Worm (Caenorhabditis elegans) whole organism, L1 larva: ENCODE data around the gene srx-120.

Source experiments
- C34B4.2 ChIP-seq: sonication (generic microtip); optimal IDR thresholded peaks from 2 replicates; lab custom pipeline; 2017; ENCODE audit warnings: mild to moderate bottlenecking, missing genetic modification characterization, missing compliant biosample characterization
- aha-1 ChIP-seq: fragments of 150-350 bp; optimal IDR thresholded peaks from 2 replicates; lab custom pipeline; 2014; ENCODE audit warnings: missing biosample characterization, missing genetic modification characterization
- aly-2 ChIP-seq: fragments of 150-350 bp; optimal IDR thresholded peaks from 2 replicates; lab custom pipeline; 2014; ENCODE audit warnings: missing biosample characterization, missing genetic modification characterization
- blmp-1 ChIP-seq: fragments of 150-350 bp; optimal IDR thresholded peaks from 2 replicates; lab custom pipeline; 2014; ENCODE audit warnings: missing biosample characterization, missing genetic modification characterization
- ceh-63 ChIP-seq: fragments of 200-800 bp; sonication (Bioruptor generic); optimal IDR thresholded peaks from 2 replicates; lab custom pipeline; 2018; ENCODE audit warnings: mild to moderate bottlenecking, missing genetic modification characterization, missing compliant biosample characterization
- ceh-8 ChIP-seq: fragments of 200-800 bp; sonication (Bioruptor generic); optimal IDR thresholded peaks from 2 replicates; lab custom pipeline; 2018; ENCODE audit warnings: mild to moderate bottlenecking, missing genetic modification characterization, moderate library complexity, missing compliant biosample characterization
- ceh-88 ChIP-seq: fragments of 200-800 bp; sonication (Bioruptor generic); IDR thresholded peaks from 2 replicates; pipeline ENCODE4 v1.3.6; 2022; ENCODE audit warnings: missing genetic modification characterization, missing compliant biosample characterization
- ceh-90 ChIP-seq: sonication (generic microtip); optimal IDR thresholded peaks from 2 replicates; lab custom pipeline; 2016; ENCODE audit warnings: missing genetic modification characterization, missing compliant biosample characterization
- ces-1 ChIP-seq: fragments of 150-350 bp; optimal IDR thresholded peaks from 2 replicates; lab custom pipeline; 2014; ENCODE audit warnings: missing biosample characterization, missing genetic modification reagents, missing genetic modification characterization
- dsc-1 ChIP-seq: sonication (generic microtip); optimal IDR thresholded peaks from 2 replicates; lab custom pipeline; 2016; ENCODE audit warnings: mild to moderate bottlenecking, missing genetic modification characterization, missing compliant biosample characterization
- efl-1 ChIP-seq, 4 experiments: fragments of 150-350 bp; optimal IDR thresholded peaks in 3 of 4; peaks in 1 of 4; 1 replicate in 1 of 4; 2 replicates in 3 of 4; lab custom pipeline; 2014; ENCODE audit warnings: missing biosample characterization in 2 of 4, missing genetic modification characterization in 2 of 4, missing genetic modification reagents in 2 of 4
- efl-3 ChIP-seq: fragments of 200-800 bp; sonication (Bioruptor generic); optimal IDR thresholded peaks from 2 replicates; lab custom pipeline; 2018; ENCODE audit warnings: mild to moderate bottlenecking, missing genetic modification characterization, missing compliant biosample characterization
- elt-3 ChIP-seq, 6 experiments: fragments of 150-350 bp in 1 of 6; sonication (generic microtip); optimal IDR thresholded peaks; 2 replicates each; lab custom pipeline; 2017 to 2018; ENCODE audit warnings: missing biosample characterization in 6 of 6, missing genetic modification characterization in 6 of 6, inconsistent platforms in 1 of 6
- fkh-4 ChIP-seq: sonication (generic microtip); optimal IDR thresholded peaks from 2 replicates; lab custom pipeline; 2016; ENCODE audit warnings: missing compliant biosample characterization, missing genetic modification characterization, borderline replicate concordance
- fkh-8 ChIP-seq: sonication (generic microtip); optimal IDR thresholded peaks from 2 replicates; lab custom pipeline; 2016; ENCODE audit warnings: mild to moderate bottlenecking, missing genetic modification characterization, missing compliant biosample characterization
- grh-1 ChIP-seq: fragments of 200-800 bp; sonication (Bioruptor generic); IDR thresholded peaks from 2 replicates; pipeline ENCODE4 v1.3.6; 2022; ENCODE audit warnings: missing genetic modification reagents, missing genetic modification characterization, missing compliant biosample characterization
- hlh-17 ChIP-seq: fragments of 200-800 bp; sonication (Bioruptor generic); optimal IDR thresholded peaks from 2 replicates; lab custom pipeline; 2018; ENCODE audit warnings: missing genetic modification characterization, mild to moderate bottlenecking, missing compliant biosample characterization, moderate library complexity, borderline replicate concordance
- hpl-2 ChIP-seq: fragments of 150-350 bp; optimal IDR thresholded peaks from 2 replicates; lab custom pipeline; 2014; ENCODE audit warnings: missing biosample characterization, missing genetic modification reagents, missing genetic modification characterization
- irx-1 ChIP-seq: sonication (generic microtip); optimal IDR thresholded peaks from 2 replicates; lab custom pipeline; 2016; ENCODE audit warnings: missing genetic modification characterization, missing compliant biosample characterization
- lin-14 ChIP-seq: fragments of 200-800 bp; sonication (Bioruptor generic); optimal IDR thresholded peaks from 2 replicates; lab custom pipeline; 2018; ENCODE audit warnings: mild to moderate bottlenecking, missing genetic modification characterization, moderate library complexity, missing compliant biosample characterization
- mab-9 ChIP-seq: fragments of 200-800 bp; sonication (Bioruptor generic); IDR thresholded peaks from 2 replicates; pipeline ENCODE4 v1.3.6; 2022; ENCODE audit warnings: missing genetic modification reagents, missing genetic modification characterization, missing compliant biosample characterization
- mdl-1 ChIP-seq, 2 experiments: fragments of 150-350 bp; optimal IDR thresholded peaks; 2 replicates each; lab custom pipeline; 2014 to 2017; ENCODE audit warnings: missing biosample characterization in 2 of 2, missing genetic modification characterization in 2 of 2, inconsistent platforms in 1 of 2
- mef-2 ChIP-seq: fragments of 150-350 bp; optimal IDR thresholded peaks from 2 replicates; lab custom pipeline; 2014; ENCODE audit warnings: missing biosample characterization, missing genetic modification characterization
- nhr-19 ChIP-seq: fragments of 200-800 bp; sonication (Bioruptor generic); conservative IDR thresholded peaks from 2 replicates; pipeline ENCODE4 v1.3.6; 2022; ENCODE audit warnings: missing genetic modification characterization, missing compliant biosample characterization
- nhr-20 ChIP-seq: sonication (generic microtip); optimal IDR thresholded peaks from 2 replicates; lab custom pipeline; 2016; ENCODE audit warnings: mild to moderate bottlenecking, missing genetic modification characterization, missing compliant biosample characterization
- nhr-47 ChIP-seq: sonication (generic microtip); optimal IDR thresholded peaks from 2 replicates; lab custom pipeline; 2016; ENCODE audit warnings: mild to moderate bottlenecking, missing genetic modification characterization, moderate library complexity, missing compliant biosample characterization
- nhr-76 ChIP-seq: sonication (generic microtip); optimal IDR thresholded peaks from 2 replicates; lab custom pipeline; 2017; ENCODE audit warnings: missing biosample characterization, missing genetic modification characterization
- nhr-77 ChIP-seq: fragments of 150-350 bp; optimal IDR thresholded peaks from 2 replicates; lab custom pipeline; 2014; ENCODE audit warnings: missing biosample characterization, missing genetic modification characterization
- nhr-85 ChIP-seq: sonication (generic microtip); peaks from one replicate; lab custom pipeline; 2016; ENCODE audit warnings: missing genetic modification characterization, inconsistent platforms, missing compliant biosample characterization
- nhr-90 ChIP-seq: sonication (generic microtip); optimal IDR thresholded peaks from 2 replicates; lab custom pipeline; 2016; ENCODE audit warnings: mild to moderate bottlenecking, missing genetic modification characterization, missing compliant biosample characterization; ENCODE audit not compliant: poor library complexity
- pag-3 ChIP-seq: sonication (generic microtip); optimal IDR thresholded peaks from 2 replicates; lab custom pipeline; 2017; ENCODE audit warnings: missing genetic modification characterization, mild to moderate bottlenecking, missing compliant biosample characterization, antibody characterized with exemption, borderline replicate concordance; ENCODE audit not compliant: insufficient read depth
- pax-3 ChIP-seq: fragments of 200-800 bp; sonication (Bioruptor generic); optimal IDR thresholded peaks from 2 replicates; lab custom pipeline; 2018; ENCODE audit warnings: mild to moderate bottlenecking, missing genetic modification characterization, moderate library complexity, missing compliant biosample characterization
- pqm-1 ChIP-seq: sonication (generic microtip); optimal IDR thresholded peaks from 3 replicates; lab custom pipeline; 2017; ENCODE audit warnings: missing biosample characterization, missing genetic modification characterization
- sox-4 ChIP-seq: sonication (generic microtip); optimal IDR thresholded peaks from 2 replicates; lab custom pipeline; 2016; ENCODE audit warnings: missing genetic modification characterization, missing compliant biosample characterization
- sptf-1 ChIP-seq: fragments of 150-350 bp; optimal IDR thresholded peaks from 2 replicates; lab custom pipeline; 2014; ENCODE audit warnings: missing biosample characterization, missing genetic modification characterization
- sup-37 ChIP-seq: fragments of 200-800 bp; sonication (Bioruptor generic); optimal IDR thresholded peaks from 2 replicates; lab custom pipeline; 2018; ENCODE audit warnings: mild to moderate bottlenecking, missing genetic modification characterization, missing compliant biosample characterization
- swsn-7 ChIP-seq: sonication (generic microtip); optimal IDR thresholded peaks from 2 replicates; lab custom pipeline; 2016; ENCODE audit warnings: missing genetic modification characterization, missing compliant biosample characterization
- tbx-2 ChIP-seq: sonication (generic microtip); optimal IDR thresholded peaks from 2 replicates; lab custom pipeline; 2016; ENCODE audit warnings: missing genetic modification characterization, missing compliant biosample characterization
- tlp-1 ChIP-seq: fragments of 150-350 bp; optimal IDR thresholded peaks from 2 replicates; lab custom pipeline; 2014; ENCODE audit warnings: missing biosample characterization, missing genetic modification characterization
- unc-130 ChIP-seq: fragments of 150-350 bp; optimal IDR thresholded peaks from 2 replicates; lab custom pipeline; 2017; ENCODE audit warnings: missing biosample characterization, missing genetic modification characterization, inconsistent platforms
- unc-30 ChIP-seq: sonication (generic microtip); optimal IDR thresholded peaks from 2 replicates; lab custom pipeline; 2017; ENCODE audit warnings: missing biosample characterization, missing genetic modification characterization
- unc-62 ChIP-seq: fragments of 150-350 bp; optimal IDR thresholded peaks from 2 replicates; lab custom pipeline; 2014; ENCODE audit warnings: missing biosample characterization, missing genetic modification reagents, missing genetic modification characterization
- unc-98 ChIP-seq: fragments of 200-800 bp; sonication (Bioruptor generic); IDR thresholded peaks from 2 replicates; pipeline ENCODE4 v1.3.6; 2022; ENCODE audit warnings: missing genetic modification characterization, missing compliant biosample characterization
- zag-1 ChIP-seq: fragments of 150-350 bp; optimal IDR thresholded peaks from 2 replicates; lab custom pipeline; 2014; ENCODE audit warnings: missing biosample characterization, missing genetic modification characterization
- zip-4 ChIP-seq: fragments of 200-800 bp; sonication (Bioruptor generic); optimal IDR thresholded peaks from 2 replicates; lab custom pipeline; 2018; ENCODE audit warnings: mild to moderate bottlenecking, missing genetic modification characterization, moderate library complexity, missing compliant biosample characterization
- ztf-4 ChIP-seq: fragments of 150-350 bp; optimal IDR thresholded peaks from 2 replicates; lab custom pipeline; 2014; ENCODE audit warnings: missing biosample characterization, missing genetic modification characterization

srx-120 gene

ce11 chrII:12518008-12518407 lies 13.1 kb upstream of the srx-120 start:
- TF ChIP-seq zip-4 (GFP tag; lab: Kevin White, UChicago) = no peak
- no peak for TF ChIP-seq fkh-4 (tag; lab: Kevin White, UChicago)
- no peak for TF ChIP-seq nhr-77 (tag; lab: Kevin White, UChicago)
- no peak for TF ChIP-seq aly-2 (tag; lab: Kevin White, UChicago)
- TF ChIP-seq nhr-76 (tag; lab: Kevin White, UChicago) = no peak
- TF ChIP-seq swsn-7 (tag; lab: Kevin White, UChicago) = no peak
- no peak for TF ChIP-seq pag-3 (tag; lab: Kevin White, UChicago)
- TF ChIP-seq pqm-1 (tag; lab: Kevin White, UChicago) = no peak
- no peak for TF ChIP-seq hpl-2 (GFP tag; lab: Kevin White, UChicago)

ce11 chrII:12518809-12519344 lies 12.2 kb upstream of the srx-120 start, which contains the start of gene srh-70:
TSS of gene srh-70 (minus strand) at chrII:12518859.
- no peak for TF ChIP-seq mab-9 (GFP tag; lab: Robert Waterston, UW)
- no peak for TF ChIP-seq ceh-8 (GFP tag; lab: Kevin White, UChicago)
- no peak for TF ChIP-seq hlh-17 (GFP tag; lab: Kevin White, UChicago)
- no peak for TF ChIP-seq ceh-88 (GFP tag; lab: Robert Waterston, UW)
- no peak for TF ChIP-seq ces-1 (GFP tag; lab: Kevin White, UChicago)
- no peak for TF ChIP-seq nhr-19 (GFP tag; lab: Robert Waterston, UW)
- no peak for TF ChIP-seq efl-3 (GFP tag; lab: Kevin White, UChicago)
- TF ChIP-seq irx-1 (tag; lab: Kevin White, UChicago) = no peak
- TF ChIP-seq dsc-1 (tag; lab: Kevin White, UChicago) = no peak
- TF ChIP-seq fkh-8 (tag; lab: Kevin White, UChicago) = no peak
- TF ChIP-seq tlp-1 (tag; lab: Kevin White, UChicago) = no peak
- TF ChIP-seq grh-1 (GFP tag; lab: Robert Waterston, UW) = no peak
- TF ChIP-seq sup-37 (GFP tag; lab: Kevin White, UChicago) = no peak

- no peak for TF ChIP-seq efl-1 (optimal IDR thresholded peaks at IDR 0.05; lab: Kevin White, UChicago)
- no peak for TF ChIP-seq efl-1 (GFP tag; optimal IDR thresholded peaks at IDR 0.05 in 1 of 2; lab: Kevin White, UChicago)
- TF ChIP-seq nhr-20 (tag; lab: Kevin White, UChicago) = no peak
- no peak for TF ChIP-seq nhr-47 (tag; lab: Kevin White, UChicago)
- TF ChIP-seq unc-62 (GFP tag; lab: Kevin White, UChicago) = no peak
- no peak for TF ChIP-seq nhr-85 (tag; lab: Kevin White, UChicago)
- TF ChIP-seq mef-2 (tag; lab: Kevin White, UChicago) = no peak
- TF ChIP-seq mab-9 (GFP tag; lab: Robert Waterston, UW) = no peak
- TF ChIP-seq nhr-77 (tag; lab: Kevin White, UChicago) = no peak
- TF ChIP-seq nhr-90 (tag; lab: Kevin White, UChicago) = no peak
- no peak for TF ChIP-seq unc-130 (tag; lab: Kevin White, UChicago)
- TF ChIP-seq sptf-1 (tag; lab: Kevin White, UChicago) = no peak
- TF ChIP-seq tbx-2 (tag; lab: Kevin White, UChicago) = no peak
- no peak for TF ChIP-seq C34B4.2 (tag; lab: Kevin White, UChicago)
Measured at ce11 chrII:12519616-12520015, 11.4 kb upstream of the srx-120 start, which contains the start of gene ceh-99. TSS of gene ceh-99 (plus strand) at chrII:12519981.

ce11 chrII:12525526-12525925 lies 5.5 kb upstream of the srx-120 start, which contains the start of gene srx-118:
TSS of gene srx-118 (plus strand) at chrII:12525826.
- TF ChIP-seq unc-30 (tag; lab: Kevin White, UChicago) = no peak
- TF ChIP-seq pax-3 (tag; lab: Kevin White, UChicago) = no peak
- no peak for TF ChIP-seq ztf-4 (tag; lab: Kevin White, UChicago)
- no peak for TF ChIP-seq tlp-1 (tag; lab: Kevin White, UChicago)
- no peak for TF ChIP-seq lin-14 (GFP tag; lab: Kevin White, UChicago)
- no peak for TF ChIP-seq aha-1 (tag; lab: Kevin White, UChicago)
- no peak for TF ChIP-seq ceh-63
- TF ChIP-seq elt-3 (tag; optimal IDR thresholded peaks at IDR 0.05; lab: Kevin White, UChicago) = no peak
- TF ChIP-seq sox-4 = no peak
- no peak for TF ChIP-seq unc-98 (GFP tag; lab: Robert Waterston, UW)
- no peak for TF ChIP-seq nhr-76 (tag; lab: Kevin White, UChicago)
- TF ChIP-seq blmp-1 (tag; lab: Kevin White, UChicago) = no peak
- no peak for TF ChIP-seq nhr-77 (tag; lab: Kevin White, UChicago)
- no peak for TF ChIP-seq zag-1 (tag; lab: Kevin White, UChicago)
- TF ChIP-seq mdl-1 (tag; optimal IDR thresholded peaks at IDR 0.05; lab: Kevin White, UChicago) = no peak
- TF ChIP-seq ceh-90 = no peak
- no peak for TF ChIP-seq efl-1 (optimal IDR thresholded peaks at IDR 0.05; lab: Kevin White, UChicago)
- no peak for TF ChIP-seq efl-1 (GFP tag; optimal IDR thresholded peaks at IDR 0.05 in 1 of 2; lab: Kevin White, UChicago)
